Worm (Caenorhabditis elegans): Measurements from ENCODE around the gene F10D2.16.
A peak's percentile ranks its signal among the peaks of the same experiment; 100 is the strongest.

F10D2.16 gene

DNA sequence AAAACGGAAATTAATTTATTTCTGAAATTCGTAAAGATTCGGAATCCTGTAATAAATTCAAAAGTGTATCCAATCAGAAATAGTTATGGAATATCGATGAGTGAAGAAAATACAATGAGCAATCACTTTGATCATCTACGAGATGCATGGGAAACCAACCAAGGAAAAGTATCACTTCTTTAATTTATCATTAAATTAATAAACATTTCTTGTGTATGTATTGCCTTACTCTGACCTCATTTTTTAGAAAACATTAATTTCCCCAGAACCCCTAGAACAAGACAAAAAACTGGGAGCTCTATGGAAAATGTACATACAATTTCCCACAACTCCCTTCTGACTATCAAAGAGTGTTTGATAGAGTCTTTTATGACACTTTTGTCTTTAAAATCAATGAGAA is at the start of gene F10D2.16:
Gene F10D2.16 (plus strand): TSS at position 301 of the 400 bp plus-strand sequence.
- TF ChIP-seq elt-3 (tag; optimal IDR thresholded peaks at IDR 0.05) (no peak), lin-39 (tag; optimal IDR thresholded peaks at IDR 0.05) (no peak), elt-2 (tag; optimal IDR thresholded peaks at IDR 0.05) (no peak), jun-1 (tag; optimal IDR thresholded peaks at IDR 0.05) (no peak), eor-1 (tag; optimal IDR thresholded peaks at IDR 0.05) (no peak), ama-1 (optimal IDR thresholded peaks at IDR 0.05) (no peak), ztf-4 (tag; optimal IDR thresholded peaks at IDR 0.05) (no peak), lin-15B (tag; optimal IDR thresholded peaks at IDR 0.05) (no peak), nfya-1 (tag; optimal IDR thresholded peaks at IDR 0.05; ENCODE audit: insufficient read depth) (no peak), egl-5 (tag; optimal IDR thresholded peaks at IDR 0.05) (no peak), hmg-11 (tag; optimal IDR thresholded peaks at IDR 0.05) (no peak)

- peak; percentile 65 for TF ChIP-seq lin-15B (tag; optimal IDR thresholded peaks at IDR 0.05)
- no peak for TF ChIP-seq ceh-16 (tag; optimal IDR thresholded peaks at IDR 0.05)
- TF ChIP-seq sea-2 (GFP tag; optimal IDR thresholded peaks at IDR 0.05), result no peak
- TF ChIP-seq mml-1 (tag; optimal IDR thresholded peaks at IDR 0.05), result no peak
- no peak for TF ChIP-seq unc-39 (tag; optimal IDR thresholded peaks at IDR 0.05)
- TF ChIP-seq nfya-1 (tag; optimal IDR thresholded peaks at IDR 0.05; ENCODE audit: insufficient read depth), result peak; percentile 49
- no peak for TF ChIP-seq unc-62 (GFP tag; optimal IDR thresholded peaks at IDR 0.05)
- TF ChIP-seq ceh-82 (tag; optimal IDR thresholded peaks at IDR 0.05), result no peak
- no peak for TF ChIP-seq nhr-67 (tag; optimal IDR thresholded peaks at IDR 0.05)
- no peak for TF ChIP-seq lsy-12 (tag; optimal IDR thresholded peaks at IDR 0.05)
- peak; percentile 5 for TF ChIP-seq lin-39 (tag; optimal IDR thresholded peaks at IDR 0.05)
- TF ChIP-seq nhr-76 (tag; optimal IDR thresholded peaks at IDR 0.05), result no peak
- TF ChIP-seq ztf-11 (tag; optimal IDR thresholded peaks at IDR 0.05), result no peak
- TF ChIP-seq nhr-237 (tag; optimal IDR thresholded peaks at IDR 0.05), result no peak
- no peak for TF ChIP-seq nhr-25 (tag; optimal IDR thresholded peaks at IDR 0.05)
- TF ChIP-seq nhr-28 (tag; optimal IDR thresholded peaks at IDR 0.05), result no peak
- TF ChIP-seq elt-1 (tag; optimal IDR thresholded peaks at IDR 0.05), result no peak
- TF ChIP-seq pha-4 (tag; optimal IDR thresholded peaks at IDR 0.05), result peak; percentile 50
- no peak for TF ChIP-seq skn-1 (tag; optimal IDR thresholded peaks at IDR 0.05)
- no peak for TF ChIP-seq zag-1 (tag; optimal IDR thresholded peaks at IDR 0.05)
- TF ChIP-seq nhr-23 (tag; optimal IDR thresholded peaks at IDR 0.05), result peak; percentile 64
- TF ChIP-seq eor-1 (tag; optimal IDR thresholded peaks at IDR 0.05), result no peak
- TF ChIP-seq ztf-4 (tag; optimal IDR thresholded peaks at IDR 0.05), result no peak
- TF ChIP-seq fkh-10 (GFP tag; optimal IDR thresholded peaks at IDR 0.05), result no peak
- peak; percentile 57 for TF ChIP-seq snpc-4 (tag; optimal IDR thresholded peaks at IDR 0.05)
- no peak for TF ChIP-seq fkh-2 (tag; optimal IDR thresholded peaks at IDR 0.05)
- no peak for TF ChIP-seq pqm-1 (tag; optimal IDR thresholded peaks at IDR 0.05)
- no peak for TF ChIP-seq elt-2 (tag; optimal IDR thresholded peaks at IDR 0.05)
- peak; percentile 55 for TF ChIP-seq nhr-43 (tag; optimal IDR thresholded peaks at IDR 0.05; ENCODE audit: poor library complexity, severe bottlenecking)
- TF ChIP-seq egl-5 (tag; optimal IDR thresholded peaks at IDR 0.05), result no peak
- TF ChIP-seq ZK546.5 (tag; optimal IDR thresholded peaks at IDR 0.05), result no peak
- no peak for TF ChIP-seq R02D3.7 (tag; optimal IDR thresholded peaks at IDR 0.05)
- no peak for TF ChIP-seq nhr-12 (tag; optimal IDR thresholded peaks at IDR 0.05)
- TF ChIP-seq daf-12 (tag; optimal IDR thresholded peaks at IDR 0.05), result no peak
- peak; percentile 65 for TF ChIP-seq hmg-11 (tag; optimal IDR thresholded peaks at IDR 0.05)
- TF ChIP-seq tbx-2 (tag; optimal IDR thresholded peaks at IDR 0.05), result no peak
- TF ChIP-seq mdl-1 (tag; optimal IDR thresholded peaks at IDR 0.05), result no peak
- no peak for TF ChIP-seq egl-27 (tag; optimal IDR thresholded peaks at IDR 0.05)
- no peak for TF ChIP-seq fos-1 (tag; optimal IDR thresholded peaks at IDR 0.05)
- TF ChIP-seq ceh-9 (tag; optimal IDR thresholded peaks at IDR 0.05), result no peak
- no peak for TF ChIP-seq jun-1 (tag; optimal IDR thresholded peaks at IDR 0.05)
Observed at ce11 chrV:7084612-7085139, 49.4 kb upstream of the F10D2.16 start, which contains the start of gene mys-1. TSS of gene mys-1 (minus strand) at chrV:7084662.

Measured in whole organism, L3 larva.